Fruit fly (Drosophila melanogaster) whole organism, embryonic: ENCODE measurements around the gene CG31793.

Experiments
- Ada2b ChIP-seq: fragments of 200-800 bp; sonication (Bioruptor generic); IDR thresholded peaks from 2 replicates; pipeline ENCODE4 v1.3.6; 2022; ENCODE audit warnings: missing biosample characterization, missing genetic modification characterization
- CG10654 ChIP-seq: fragments of 200-800 bp; sonication (Bioruptor generic); optimal IDR thresholded peaks from 2 replicates; lab custom pipeline; 2016; ENCODE audit warnings: missing biosample characterization, missing genetic modification characterization
- CG12071 ChIP-seq: fragments of 200-800 bp; sonication (Bioruptor generic); optimal IDR thresholded peaks from 3 replicates; lab custom pipeline; 2018; ENCODE audit warnings: missing biosample characterization, mild to moderate bottlenecking, missing genetic modification characterization
- CG15269 ChIP-seq: fragments of 200-800 bp; sonication (Bioruptor generic); optimal IDR thresholded peaks from 2 replicates; lab custom pipeline; 2018; ENCODE audit warnings: missing biosample characterization, mild to moderate bottlenecking, missing genetic modification characterization, moderate library complexity
- CG15479 ChIP-seq: fragments of 200-800 bp; sonication (Bioruptor generic); optimal IDR thresholded peaks from 3 replicates; lab custom pipeline; 2019; ENCODE audit warnings: missing biosample characterization, mild to moderate bottlenecking, missing genetic modification characterization, moderate library complexity
- CG15514 ChIP-seq: fragments of 200-800 bp; sonication (Bioruptor generic); optimal IDR thresholded peaks from 3 replicates; lab custom pipeline; 2017; ENCODE audit warnings: missing biosample characterization, missing genetic modification characterization, mild to moderate bottlenecking, moderate library complexity, missing genetic modification reagents
- CG1603 ChIP-seq: fragments of 200-800 bp; sonication (Bioruptor generic); optimal IDR thresholded peaks from 2 replicates; lab custom pipeline; 2019; ENCODE audit warnings: missing biosample characterization, mild to moderate bottlenecking, missing genetic modification characterization, moderate library complexity
- CG2199 ChIP-seq: fragments of 200-800 bp; sonication (Bioruptor generic); IDR thresholded peaks from 3 replicates; pipeline ENCODE4 v1.3.6; 2022; ENCODE audit warnings: missing biosample characterization, missing genetic modification characterization
- CG31224 ChIP-seq: fragments of 200-800 bp; sonication (Bioruptor generic); IDR thresholded peaks from 2 replicates; pipeline ENCODE4 v1.3.6; 2022; ENCODE audit warnings: missing biosample characterization, missing genetic modification characterization
- CG6175 ChIP-seq: fragments of 200-800 bp; sonication (Bioruptor generic); IDR thresholded peaks from 3 replicates; pipeline ENCODE4 v1.3.6; 2022; ENCODE audit warnings: missing biosample characterization, missing genetic modification characterization
- CG6765 ChIP-seq: fragments of 200-800 bp; sonication (Bioruptor generic); optimal IDR thresholded peaks from 3 replicates; lab custom pipeline; 2017; ENCODE audit warnings: missing biosample characterization, mild to moderate bottlenecking, missing genetic modification characterization
- CG6813 ChIP-seq: fragments of 200-800 bp; sonication (Bioruptor generic); optimal IDR thresholded peaks from 2 replicates; lab custom pipeline; 2017; ENCODE audit warnings: missing biosample characterization, missing genetic modification characterization, mild to moderate bottlenecking, moderate library complexity, missing genetic modification reagents
- CG7271 ChIP-seq: fragments of 200-800 bp; sonication (Bioruptor generic); optimal IDR thresholded peaks from 2 replicates; lab custom pipeline; 2018; ENCODE audit warnings: missing biosample characterization, mild to moderate bottlenecking, missing genetic modification characterization, moderate library complexity
- CG7786 ChIP-seq: fragments of 200-800 bp; sonication (Bioruptor generic); optimal IDR thresholded peaks from 2 replicates; lab custom pipeline; 2016; ENCODE audit warnings: missing biosample characterization, missing genetic modification characterization
- CG8290 ChIP-seq, 3 experiments: fragments of 200-800 bp; sonication (Bioruptor generic); optimal IDR thresholded peaks; 2 replicates each; lab custom pipeline; 2016 to 2019; ENCODE audit warnings: missing biosample characterization in 3 of 3, missing genetic modification characterization in 3 of 3, mild to moderate bottlenecking in 2 of 3, moderate library complexity in 1 of 3
- CG9437 ChIP-seq: fragments of 200-800 bp; sonication (Bioruptor generic); optimal IDR thresholded peaks from 2 replicates; lab custom pipeline; 2018; ENCODE audit warnings: missing biosample characterization, mild to moderate bottlenecking, missing genetic modification characterization
- CTCF ChIP-seq: fragments of 200-800 bp; sonication (Bioruptor generic); optimal IDR thresholded peaks from 2 replicates; lab custom pipeline; 2017; ENCODE audit warnings: missing biosample characterization, mild to moderate bottlenecking, missing genetic modification characterization, moderate library complexity
- Camta ChIP-seq: fragments of 200-800 bp; sonication (Bioruptor generic); optimal IDR thresholded peaks from 2 replicates; lab custom pipeline; 2016; ENCODE audit warnings: missing biosample characterization, missing genetic modification characterization
- Eip74EF ChIP-seq, 2 experiments: fragments of 200-800 bp in 1 of 2; fragments of >200 bp in 1 of 2; sonication (Bioruptor generic) in 1 of 2; optimal IDR thresholded peaks; 2 replicates each; lab custom pipeline; 2017 to 2019; ENCODE audit warnings: missing biosample characterization in 2 of 2, missing genetic modification characterization in 2 of 2, mild to moderate bottlenecking in 1 of 2, moderate library complexity in 1 of 2
- Hr78 ChIP-seq, 2 experiments: fragments of 200-800 bp in 1 of 2; fragments of >200 bp in 1 of 2; sonication (Bioruptor generic) in 1 of 2; optimal IDR thresholded peaks; 2 replicates each; lab custom pipeline; 2017 to 2019; ENCODE audit warnings: missing biosample characterization in 2 of 2, missing genetic modification characterization in 2 of 2, mild to moderate bottlenecking in 1 of 2, moderate library complexity in 1 of 2
- Meics ChIP-seq: fragments of 200-800 bp; sonication (Bioruptor generic); optimal IDR thresholded peaks from 2 replicates; lab custom pipeline; 2017; ENCODE audit warnings: missing biosample characterization, mild to moderate bottlenecking, missing genetic modification characterization
- Mrtf ChIP-seq: fragments of 200-800 bp; sonication (Bioruptor generic); IDR thresholded peaks from 3 replicates; pipeline ENCODE4 v1.3.6; 2022; ENCODE audit warnings: missing biosample characterization, missing genetic modification characterization
- Myb ChIP-seq: fragments of 200-800 bp; sonication (Bioruptor generic); optimal IDR thresholded peaks from 2 replicates; lab custom pipeline; 2016; ENCODE audit warnings: missing biosample characterization, missing genetic modification characterization
- NFAT ChIP-seq: fragments of 200-800 bp; sonication (Bioruptor generic); IDR thresholded peaks from 2 replicates; pipeline ENCODE4 v1.3.6; 2022; ENCODE audit warnings: missing biosample characterization, missing genetic modification characterization
- Oli ChIP-seq: fragments of 200-800 bp; sonication (Bioruptor generic); optimal IDR thresholded peaks from 2 replicates; lab custom pipeline; 2018; ENCODE audit warnings: missing biosample characterization, mild to moderate bottlenecking, missing genetic modification characterization, moderate library complexity
- Opbp ChIP-seq: fragments of 200-800 bp; sonication (Bioruptor generic); IDR thresholded peaks from 3 replicates; pipeline ENCODE4 v1.3.6; 2022; ENCODE audit warnings: missing biosample characterization, missing genetic modification characterization; ENCODE audit not compliant: partially characterized antibody
- TFAM ChIP-seq: fragments of 200-800 bp; sonication (Bioruptor generic); optimal IDR thresholded peaks from 2 replicates; lab custom pipeline; 2017; ENCODE audit warnings: missing biosample characterization, missing genetic modification characterization, inconsistent platforms
- bigmax ChIP-seq: fragments of 200-800 bp; sonication (Bioruptor generic); optimal IDR thresholded peaks from 2 replicates; lab custom pipeline; 2018; ENCODE audit warnings: missing biosample characterization, mild to moderate bottlenecking, missing genetic modification characterization
- br ChIP-seq: fragments of >200 bp; optimal IDR thresholded peaks from 2 replicates; lab custom pipeline; 2017
- da ChIP-seq: fragments of 200-800 bp; sonication (Bioruptor generic); optimal IDR thresholded peaks from 2 replicates; lab custom pipeline; 2016; ENCODE audit warnings: missing biosample characterization, missing genetic modification characterization
- dmrt99B ChIP-seq: fragments of 200-800 bp; sonication (Bioruptor generic); optimal IDR thresholded peaks from 2 replicates; lab custom pipeline; 2018; ENCODE audit warnings: missing biosample characterization, mild to moderate bottlenecking, missing genetic modification characterization, moderate library complexity
- fd64A ChIP-seq: fragments of 200-800 bp; sonication (Bioruptor generic); optimal IDR thresholded peaks from 3 replicates; lab custom pipeline; 2018; ENCODE audit warnings: missing biosample characterization, mild to moderate bottlenecking, missing genetic modification characterization
- gcm2 ChIP-seq: fragments of 200-800 bp; sonication (Bioruptor generic); optimal IDR thresholded peaks from 2 replicates; lab custom pipeline; 2016; ENCODE audit warnings: missing biosample characterization, missing genetic modification characterization
- hb ChIP-seq: fragments of 200-800 bp; sonication (Bioruptor generic); IDR thresholded peaks from 3 replicates; pipeline ENCODE4 v1.3.6; 2022; ENCODE audit warnings: missing biosample characterization, missing genetic modification characterization; ENCODE audit not compliant: partially characterized antibody
- ind ChIP-seq: fragments of 200-800 bp; sonication (Bioruptor generic); optimal IDR thresholded peaks from 3 replicates; lab custom pipeline; 2016; ENCODE audit warnings: missing biosample characterization, missing genetic modification characterization
- inv ChIP-seq: fragments of 200-800 bp; sonication (Bioruptor generic); IDR thresholded peaks from 2 replicates; pipeline ENCODE4 v1.3.6; 2022; ENCODE audit warnings: missing biosample characterization, missing genetic modification characterization; ENCODE audit not compliant: partially characterized antibody
- jigr1 ChIP-seq: fragments of 200-800 bp; sonication (Bioruptor generic); IDR thresholded peaks from 3 replicates; pipeline ENCODE4 v1.3.6; 2022; ENCODE audit warnings: missing biosample characterization, missing genetic modification characterization
- jing ChIP-seq: fragments of 200-800 bp; sonication (Bioruptor generic); optimal IDR thresholded peaks from 2 replicates; lab custom pipeline; 2018; ENCODE audit warnings: missing biosample characterization, mild to moderate bottlenecking, missing genetic modification characterization
- lilli ChIP-seq: fragments of 200-800 bp; sonication (Bioruptor generic); optimal IDR thresholded peaks from 3 replicates; lab custom pipeline; 2016; ENCODE audit warnings: missing biosample characterization, missing genetic modification characterization
- mirr ChIP-seq: fragments of 200-800 bp; sonication (Bioruptor generic); optimal IDR thresholded peaks from 3 replicates; lab custom pipeline; 2018; ENCODE audit warnings: missing biosample characterization, mild to moderate bottlenecking, missing genetic modification characterization
- nom ChIP-seq: fragments of 200-800 bp; sonication (Bioruptor generic); optimal IDR thresholded peaks from 2 replicates; lab custom pipeline; 2017; ENCODE audit warnings: missing biosample characterization, missing genetic modification characterization, mild to moderate bottlenecking, moderate library complexity, missing genetic modification reagents
- ro ChIP-seq: fragments of 200-800 bp; sonication (Bioruptor generic); IDR thresholded peaks from 2 replicates; pipeline ENCODE4 v1.3.6; 2022; ENCODE audit warnings: missing biosample characterization, missing genetic modification characterization
- sens ChIP-seq: fragments of 200-800 bp; sonication (Bioruptor generic); peaks from one replicate; lab custom pipeline; 2016; ENCODE audit warnings: missing biosample characterization, missing genetic modification characterization
- sisA ChIP-seq: fragments of 200-800 bp; sonication (Bioruptor generic); IDR thresholded peaks from 2 replicates; pipeline ENCODE4 v1.3.6; 2022; ENCODE audit warnings: missing biosample characterization, missing genetic modification characterization
- sqz ChIP-seq: fragments of 200-800 bp; sonication (Bioruptor generic); optimal IDR thresholded peaks from 3 replicates; lab custom pipeline; 2018; ENCODE audit warnings: missing biosample characterization, mild to moderate bottlenecking, missing genetic modification characterization
- ssp ChIP-seq: fragments of 200-800 bp; sonication (Bioruptor generic); IDR thresholded peaks from 2 replicates; pipeline ENCODE4 v1.3.6; 2022; ENCODE audit warnings: missing biosample characterization, missing genetic modification characterization
- twi ChIP-seq: fragments of 200-800 bp; optimal IDR thresholded peaks from 2 replicates; lab custom pipeline; 2019; ENCODE audit warnings: missing biosample characterization, mild to moderate bottlenecking, missing genetic modification characterization, moderate library complexity
- unc-4 ChIP-seq: fragments of 200-800 bp; sonication (Bioruptor generic); IDR thresholded peaks from 2 replicates; pipeline ENCODE4 v1.3.6; 2022; ENCODE audit warnings: missing biosample characterization, missing genetic modification characterization; ENCODE audit not compliant: partially characterized antibody
- unpg ChIP-seq: fragments of 200-800 bp; sonication (Bioruptor generic); optimal IDR thresholded peaks from 3 replicates; lab custom pipeline; 2018; ENCODE audit warnings: missing biosample characterization, mild to moderate bottlenecking, missing genetic modification characterization, moderate library complexity
- vfl ChIP-seq: fragments of 200-800 bp; sonication (Bioruptor generic); optimal IDR thresholded peaks from 2 replicates; lab custom pipeline; 2016; ENCODE audit warnings: missing biosample characterization, missing genetic modification characterization

CG31793 gene

DNA sequence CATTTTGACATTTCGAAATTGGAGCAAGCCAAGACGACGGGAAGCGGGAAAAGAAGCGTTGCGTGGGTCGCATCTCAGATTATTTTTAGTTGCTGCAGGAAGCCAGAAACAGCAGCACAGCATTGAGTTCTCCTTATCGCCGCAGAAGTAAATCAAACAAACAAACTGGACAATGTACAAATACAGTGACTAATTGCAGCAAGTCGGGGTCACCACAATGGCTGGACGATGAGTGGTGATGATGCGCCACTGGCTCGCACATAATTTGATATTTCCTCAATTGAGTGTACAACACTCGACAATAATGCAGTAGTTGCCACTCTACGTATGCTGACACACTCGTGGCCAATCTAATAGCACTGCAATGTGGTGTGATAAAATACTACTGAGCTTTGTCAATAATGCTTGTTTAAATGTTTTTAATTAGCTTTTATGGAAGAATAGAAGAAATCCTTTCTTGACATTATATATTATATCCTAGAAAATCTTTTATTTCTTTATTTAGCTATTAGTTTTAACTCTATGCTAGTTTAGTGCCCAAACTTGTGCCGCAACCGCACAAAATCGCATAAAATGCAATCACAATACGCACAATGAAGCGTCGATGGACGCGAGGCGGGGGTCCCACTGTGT is 21.1 kb upstream of the CG31793 start (continued):
- peak; percentile 29 for TF ChIP-seq nom (GFP tag; lab: Kevin White, UChicago)
- TF ChIP-seq inv: no peak
- no peak for TF ChIP-seq vfl (GFP tag; lab: Kevin White, UChicago)
- no peak for TF ChIP-seq CG7271
- no peak for TF ChIP-seq unc-4
- TF ChIP-seq br (lab: Kevin White, UChicago): no peak
- peak; percentile 39 for TF ChIP-seq Oli (tag; lab: Kevin White, UChicago)
- TF ChIP-seq CG9437: no peak
- TF ChIP-seq CG10654: no peak
- TF ChIP-seq CG2199 (GFP tag; lab: Robert Waterston, UW): no peak
- TF ChIP-seq CG15479: no peak
- no peak for TF ChIP-seq sisA
- no peak for TF ChIP-seq jigr1
- no peak for TF ChIP-seq mirr
- TF ChIP-seq CG31224 (GFP tag; lab: Robert Waterston, UW): no peak
- TF ChIP-seq unpg (GFP tag; lab: Kevin White, UChicago): peak; percentile 31
- no peak for TF ChIP-seq CG15514 (GFP tag; lab: Kevin White, UChicago)
- TF ChIP-seq jing: no peak
- TF ChIP-seq Myb (GFP tag; lab: Kevin White, UChicago): no peak
- no peak for TF ChIP-seq Meics
- no peak for TF ChIP-seq da (GFP tag; lab: Kevin White, UChicago)
- no peak for TF ChIP-seq CG8290 (GFP tag; optimal IDR thresholded peaks at IDR 0.05; lab: Kevin White, UChicago)
- TF ChIP-seq CG8290 (tag; optimal IDR thresholded peaks at IDR 0.05; lab: Kevin White, UChicago): no peak
- peak; percentile 28 for TF ChIP-seq CG15269 (tag; lab: Kevin White, UChicago)
- TF ChIP-seq gcm2: no peak
- TF ChIP-seq sens: peak; percentile 83
- no peak for TF ChIP-seq CG7786 (GFP tag; lab: Kevin White, UChicago)
- TF ChIP-seq fd64A (GFP tag; lab: Kevin White, UChicago): no peak
- no peak for TF ChIP-seq ro (GFP tag; lab: Robert Waterston, UW)
- no peak for TF ChIP-seq CG6765 (GFP tag; lab: Kevin White, UChicago)
- no peak for TF ChIP-seq TFAM (GFP tag; lab: Kevin White, UChicago)
- TF ChIP-seq Hr78 (GFP tag; optimal IDR thresholded peaks at IDR 0.05; lab: Kevin White, UChicago): peak in 1 of 2 experiments; percentile 30
- peak; percentile 1 for TF ChIP-seq ind (GFP tag; lab: Kevin White, UChicago)
- no peak for TF ChIP-seq CG6175 (GFP tag; lab: Robert Waterston, UW)
- TF ChIP-seq ssp: no peak
- TF ChIP-seq dmrt99B: peak; percentile 68
- TF ChIP-seq CTCF (GFP tag; lab: Kevin White, UChicago): no peak
- TF ChIP-seq Eip74EF (GFP tag; optimal IDR thresholded peaks at IDR 0.05; lab: Kevin White, UChicago): peak; percentile 10 to 60
- TF ChIP-seq Ada2b: no peak
- no peak for TF ChIP-seq lilli (GFP tag; lab: Kevin White, UChicago)
- no peak for TF ChIP-seq Opbp (GFP tag; lab: Robert Waterston, UW)
- no peak for TF ChIP-seq CG1603
- TF ChIP-seq hb (GFP tag; lab: Robert Waterston, UW): no peak
- no peak for TF ChIP-seq CG6813 (GFP tag; lab: Kevin White, UChicago)
- no peak for TF ChIP-seq twi (tag; lab: Kevin White, UChicago)
- TF ChIP-seq NFAT: no peak
- no peak for TF ChIP-seq bigmax (GFP tag; lab: Kevin White, UChicago)
- TF ChIP-seq Mrtf (GFP tag; lab: Robert Waterston, UW): no peak
- TF ChIP-seq Camta (GFP tag; lab: Kevin White, UChicago): no peak
- TF ChIP-seq CG12071: no peak
- no peak for TF ChIP-seq sqz (GFP tag; lab: Kevin White, UChicago)
